Worm (Caenorhabditis elegans): ENCODE data around the gene C45G9.5.

The C45G9.5 gene

ce11 chrIII:5071509-5071908 is 23.6 kb downstream of the C45G9.5 start, which contains the start of gene C45G9.12:
Gene C45G9.12, minus strand, starts transcription at chrIII:5071609.
- no peak for TF ChIP-seq nhr-129 (tag; optimal IDR thresholded peaks at IDR 0.05)
- TF ChIP-seq ztf-4 (tag; optimal IDR thresholded peaks at IDR 0.05): no peak
- TF ChIP-seq sma-3 (GFP tag; optimal IDR thresholded peaks at IDR 0.05): no peak
- no peak for TF ChIP-seq unc-62 (GFP tag; optimal IDR thresholded peaks at IDR 0.05)
- TF ChIP-seq dmd-4 (tag; optimal IDR thresholded peaks at IDR 0.05): no peak
- TF ChIP-seq aly-2 (tag; optimal IDR thresholded peaks at IDR 0.05): no peak
- TF ChIP-seq nhr-6 (tag; optimal IDR thresholded peaks at IDR 0.05): no peak
- TF ChIP-seq R02D3.7 (tag; optimal IDR thresholded peaks at IDR 0.05): no peak
- no peak for TF ChIP-seq lin-13 (GFP tag; optimal IDR thresholded peaks at IDR 0.05)
- no peak for TF ChIP-seq ama-1 (optimal IDR thresholded peaks at IDR 0.05)
- no peak for TF ChIP-seq egl-27 (tag; optimal IDR thresholded peaks at IDR 0.05)
- TF ChIP-seq nhr-10 (tag; optimal IDR thresholded peaks at IDR 0.05): no peak
- no peak for TF ChIP-seq elt-1 (tag; optimal IDR thresholded peaks at IDR 0.05)
- TF ChIP-seq mdl-1 (tag; optimal IDR thresholded peaks at IDR 0.05): no peak
- no peak for TF ChIP-seq F13H6.1 (tag; optimal IDR thresholded peaks at IDR 0.05)

- TF ChIP-seq alr-1 (tag; optimal IDR thresholded peaks at IDR 0.05): no peak
- TF ChIP-seq unc-62 (GFP tag; optimal IDR thresholded peaks at IDR 0.05): no peak
- TF ChIP-seq unc-39 (tag; optimal IDR thresholded peaks at IDR 0.05): no peak
- no peak for TF ChIP-seq elt-3 (tag; optimal IDR thresholded peaks at IDR 0.05)
- no peak for TF ChIP-seq nhr-129 (tag; optimal IDR thresholded peaks at IDR 0.05)
- TF ChIP-seq gmeb-1 (tag; optimal IDR thresholded peaks at IDR 0.05): no peak
- no peak for TF ChIP-seq ztf-1 (GFP tag; conservative IDR thresholded peaks at IDR 0.05)
- TF ChIP-seq sem-4 (tag; optimal IDR thresholded peaks at IDR 0.05): no peak
- no peak for TF ChIP-seq aly-2 (tag; optimal IDR thresholded peaks at IDR 0.05)
- no peak for TF ChIP-seq ceh-82 (tag; optimal IDR thresholded peaks at IDR 0.05)
- no peak for TF ChIP-seq nhr-12 (tag; optimal IDR thresholded peaks at IDR 0.05)
- no peak for TF ChIP-seq R02D3.7 (tag; optimal IDR thresholded peaks at IDR 0.05)
Measured at ce11 chrIII:5074398-5074797, 26.5 kb downstream of the C45G9.5 start, which contains the start of gene ttbk-6. Gene ttbk-6, plus strand, starts transcription at chrIII:5074698.

ce11 chrIII:5076569-5076968 is 28.7 kb downstream of the C45G9.5 start:
- TF ChIP-seq unc-55 (GFP tag; optimal IDR thresholded peaks at IDR 0.05) (peak; percentile 59), lsy-2 (tag; optimal IDR thresholded peaks at IDR 0.05) (no peak)

ce11 chrIII:5077150-5077814 is 29.4 kb downstream of the C45G9.5 start, which contains the start of gene alh-1:
Gene alh-1, plus strand, starts transcription at chrIII:5077764.
- TF ChIP-seq sem-4 (tag; optimal IDR thresholded peaks at IDR 0.05) (no peak), alr-1 (tag; optimal IDR thresholded peaks at IDR 0.05) (no peak), nhr-129 (tag; optimal IDR thresholded peaks at IDR 0.05) (peak; percentile 43), nhr-12 (tag; optimal IDR thresholded peaks at IDR 0.05) (no peak), nhr-11 (tag; optimal IDR thresholded peaks at IDR 0.05) (no peak), unc-39 (tag; optimal IDR thresholded peaks at IDR 0.05) (no peak), nhr-10 (tag; optimal IDR thresholded peaks at IDR 0.05) (no peak), nhr-77 (tag; optimal IDR thresholded peaks at IDR 0.05) (no peak), mab-5 (tag; optimal IDR thresholded peaks at IDR 0.05) (no peak), crh-2 (tag; optimal IDR thresholded peaks at IDR 0.05) (no peak), peb-1 (tag; optimal IDR thresholded peaks at IDR 0.05) (no peak), fos-1 (tag; optimal IDR thresholded peaks at IDR 0.05) (peak; percentile 69), ceh-16 (tag; optimal IDR thresholded peaks at IDR 0.05) (no peak), sma-3 (GFP tag; optimal IDR thresholded peaks at IDR 0.05) (no peak), sma-9 (GFP tag; optimal IDR thresholded peaks at IDR 0.05) (peak; percentile 67), sma-9 (tag; optimal IDR thresholded peaks at IDR 0.05) (no peak), F13H6.1 (tag; optimal IDR thresholded peaks at IDR 0.05) (peak; percentile 36), C34F6.9 (tag; optimal IDR thresholded peaks at IDR 0.05) (no peak), nhr-237 (tag; optimal IDR thresholded peaks at IDR 0.05) (no peak), lsy-2 (tag; optimal IDR thresholded peaks at IDR 0.05) (peak in 1 of 2 experiments; percentile 32), elt-1 (tag; optimal IDR thresholded peaks at IDR 0.05) (no peak), ztf-4 (tag; optimal IDR thresholded peaks at IDR 0.05) (no peak), gmeb-1 (tag; optimal IDR thresholded peaks at IDR 0.05) (peak; percentile 1), ama-1 (optimal IDR thresholded peaks at IDR 0.05) (no peak), unc-62 (GFP tag; optimal IDR thresholded peaks at IDR 0.05) (no peak)

All from whole organism, L2 larva.